Worm (Caenorhabditis elegans) whole organism, young adult: ENCODE results near the gene pho-10.

Experiments used
- B0035.1 ChIP-seq: sonication (generic microtip); optimal IDR thresholded peaks from 2 replicates; lab custom pipeline; 2016; ENCODE audit warnings: missing genetic modification characterization, mild to moderate bottlenecking, missing compliant biosample characterization, missing genotype, missing genetic modification reagents
- B0336.3 ChIP-seq: fragments of 200-800 bp; sonication (Bioruptor generic); IDR thresholded peaks from 2 replicates; pipeline ENCODE4 v1.3.6; 2022; ENCODE audit warnings: missing genetic modification characterization, missing compliant biosample characterization
- D2030.7 ChIP-seq: fragments of 200-800 bp; sonication (Bioruptor generic); IDR thresholded peaks from 2 replicates; pipeline ENCODE4 v1.3.6; 2022; ENCODE audit warnings: missing genetic modification reagents, missing genetic modification characterization, missing compliant biosample characterization
- F22D6.2 ChIP-seq: sonication (generic microtip); optimal IDR thresholded peaks from 2 replicates; lab custom pipeline; 2016; ENCODE audit warnings: mild to moderate bottlenecking, missing genetic modification characterization, missing compliant biosample characterization
- F33H1.4 ChIP-seq: fragments of 200-800 bp; sonication (Bioruptor generic); IDR thresholded peaks from 2 replicates; pipeline ENCODE4 v1.3.6; 2022; ENCODE audit warnings: missing genetic modification reagents, missing genetic modification characterization, missing compliant biosample characterization
- F39B2.1 ChIP-seq: fragments of 200-800 bp; sonication (Bioruptor generic); IDR thresholded peaks from 2 replicates; pipeline ENCODE4 v1.3.6; 2022; ENCODE audit warnings: missing genetic modification reagents, missing genetic modification characterization, missing compliant biosample characterization
- F55B11.4 ChIP-seq: sonication (generic microtip); optimal IDR thresholded peaks from 2 replicates; lab custom pipeline; 2016; ENCODE audit warnings: missing compliant biosample characterization, missing genetic modification characterization, borderline replicate concordance; ENCODE audit not compliant: insufficient read depth
- F57C9.4 ChIP-seq: sonication (generic microtip); optimal IDR thresholded peaks from 2 replicates; lab custom pipeline; 2017; ENCODE audit warnings: mild to moderate bottlenecking, missing genetic modification characterization, missing compliant biosample characterization
- K11D2.4 ChIP-seq: fragments of 200-800 bp; sonication (Bioruptor generic); IDR thresholded peaks from 2 replicates; pipeline ENCODE4 v1.3.6; 2022; ENCODE audit warnings: missing genetic modification reagents, missing genetic modification characterization, missing compliant biosample characterization
- K12H6.12 ChIP-seq: fragments of 200-800 bp; sonication (Bioruptor generic); optimal IDR thresholded peaks from 2 replicates; lab custom pipeline; 2018; ENCODE audit warnings: mild to moderate bottlenecking, missing genetic modification characterization, missing compliant biosample characterization
- T26A5.8 ChIP-seq: sonication (generic microtip); optimal IDR thresholded peaks from 2 replicates; lab custom pipeline; 2016; ENCODE audit warnings: missing genetic modification characterization, missing compliant biosample characterization
- Y53G8AR.9 ChIP-seq: fragments of 200-800 bp; sonication (Bioruptor generic); conservative IDR thresholded peaks from 2 replicates; pipeline ENCODE4 v1.3.6; 2022; ENCODE audit warnings: missing genetic modification reagents, missing genetic modification characterization, missing compliant biosample characterization
- Y95B8A.8 ChIP-seq: fragments of 200-800 bp; sonication (Bioruptor generic); IDR thresholded peaks from 2 replicates; pipeline ENCODE4 v1.3.6; 2022; ENCODE audit warnings: missing genetic modification reagents, missing genetic modification characterization, missing compliant biosample characterization
- ama-1 ChIP-seq, 3 experiments: fragments of 150-350 bp in 1 of 3; sonication (generic microtip) in 2 of 3; optimal IDR thresholded peaks; 2 replicates each; lab custom pipeline; 2014 to 2018; ENCODE audit warnings: missing biosample characterization in 2 of 3, missing genetic modification characterization in 2 of 3, missing genetic modification reagents in 2 of 3
- aptf-2 ChIP-seq: fragments of 200-800 bp; sonication (Bioruptor generic); conservative IDR thresholded peaks from 2 replicates; pipeline ENCODE4 v1.3.6; 2022; ENCODE audit warnings: missing genetic modification reagents, missing genetic modification characterization, missing compliant biosample characterization
- aptf-3 ChIP-seq: fragments of 200-800 bp; sonication (Bioruptor generic); IDR thresholded peaks from 2 replicates; pipeline ENCODE4 v1.3.6; 2022; ENCODE audit warnings: missing genetic modification characterization, missing compliant biosample characterization
- atf-7 ChIP-seq: sonication (generic microtip); optimal IDR thresholded peaks from 2 replicates; lab custom pipeline; 2017; ENCODE audit warnings: mild to moderate bottlenecking, missing genetic modification characterization, missing compliant biosample characterization
- ceh-40 ChIP-seq: fragments of 200-800 bp; sonication (Bioruptor generic); IDR thresholded peaks from 2 replicates; pipeline ENCODE4 v1.3.6; 2022; ENCODE audit warnings: missing genetic modification characterization, missing compliant biosample characterization
- ceh-58 ChIP-seq: fragments of 200-800 bp; sonication (Bioruptor generic); IDR thresholded peaks from 2 replicates; pipeline ENCODE4 v1.3.6; 2022; ENCODE audit warnings: missing genetic modification characterization, missing compliant biosample characterization
- dpff-1 ChIP-seq: sonication (generic microtip); optimal IDR thresholded peaks from 2 replicates; lab custom pipeline; 2017; ENCODE audit warnings: mild to moderate bottlenecking, missing genetic modification characterization, missing compliant biosample characterization
- dpl-1 ChIP-seq: fragments of 150-350 bp; optimal IDR thresholded peaks from 2 replicates; lab custom pipeline; 2014; ENCODE audit warnings: missing biosample characterization, missing genetic modification reagents, missing genetic modification characterization
- efl-1 ChIP-seq: fragments of 150-350 bp; optimal IDR thresholded peaks from 2 replicates; lab custom pipeline; 2014; ENCODE audit warnings: missing biosample characterization, missing genetic modification reagents, missing genetic modification characterization
- egl-18 ChIP-seq: fragments of 200-800 bp; sonication (Bioruptor generic); IDR thresholded peaks from 2 replicates; pipeline ENCODE4 v1.3.6; 2022; ENCODE audit warnings: missing genetic modification reagents, missing genetic modification characterization, missing compliant biosample characterization
- ekl-4 ChIP-seq: fragments of 200-800 bp; sonication (Bioruptor generic); IDR thresholded peaks from 2 replicates; pipeline ENCODE4 v1.3.6; 2022; ENCODE audit warnings: missing genetic modification reagents, missing genetic modification characterization, missing compliant biosample characterization
- gei-17 ChIP-seq: fragments of 200-800 bp; sonication (Bioruptor generic); optimal IDR thresholded peaks from 2 replicates; lab custom pipeline; 2018; ENCODE audit warnings: mild to moderate bottlenecking, missing genetic modification characterization, missing compliant biosample characterization
- hlh-12 ChIP-seq: sonication (generic microtip); optimal IDR thresholded peaks from 2 replicates; lab custom pipeline; 2016; ENCODE audit warnings: missing genetic modification characterization, missing compliant biosample characterization
- hlh-26 ChIP-seq: fragments of 200-800 bp; sonication (Bioruptor generic); conservative IDR thresholded peaks from 2 replicates; pipeline ENCODE4 v1.3.6; 2022; ENCODE audit warnings: missing genetic modification reagents, missing genetic modification characterization, missing compliant biosample characterization
- hmg-20 ChIP-seq: fragments of 200-800 bp; sonication (Bioruptor generic); IDR thresholded peaks from 2 replicates; pipeline ENCODE4 v1.3.6; 2022; ENCODE audit warnings: missing genetic modification reagents, missing genetic modification characterization, missing compliant biosample characterization
- let-526 ChIP-seq: fragments of 200-800 bp; sonication (Bioruptor generic); IDR thresholded peaks from 2 replicates; pipeline ENCODE4 v1.3.6; 2022; ENCODE audit warnings: missing genetic modification reagents, missing genetic modification characterization, missing compliant biosample characterization
- let-607 ChIP-seq, 2 experiments: fragments of 200-800 bp in 1 of 2; sonication (Bioruptor generic) in 1 of 2; sonication (generic microtip) in 1 of 2; optimal IDR thresholded peaks; 2 replicates each; lab custom pipeline; 2016 to 2018; ENCODE audit warnings: mild to moderate bottlenecking in 2 of 2, missing compliant biosample characterization in 2 of 2, missing genetic modification characterization in 2 of 2, moderate library complexity in 2 of 2, missing genotype in 1 of 2
- lin-26 ChIP-seq: fragments of 200-800 bp; sonication (Bioruptor generic); IDR thresholded peaks from 2 replicates; pipeline ENCODE4 v1.3.6; 2022; ENCODE audit warnings: missing genetic modification reagents, missing genetic modification characterization, missing compliant biosample characterization
- lin-35 ChIP-seq, 3 experiments: fragments of 150-350 bp in 2 of 3; sonication (generic microtip) in 1 of 3; optimal IDR thresholded peaks; 2 replicates each; lab custom pipeline; 2014 to 2018; ENCODE audit warnings: missing biosample characterization in 3 of 3, missing genetic modification characterization in 3 of 3, missing genetic modification reagents in 3 of 3
- lin-40 ChIP-seq: sonication (generic microtip); optimal IDR thresholded peaks from 2 replicates; lab custom pipeline; 2016; ENCODE audit warnings: missing genetic modification characterization, mild to moderate bottlenecking, missing compliant biosample characterization, missing genotype, missing genetic modification reagents
- lin-54 ChIP-seq: fragments of 200-800 bp; sonication (Bioruptor generic); optimal IDR thresholded peaks from 2 replicates; lab custom pipeline; 2018; ENCODE audit warnings: mild to moderate bottlenecking, missing genetic modification characterization, missing compliant biosample characterization
- lsl-1 ChIP-seq: fragments of 200-800 bp; sonication (Bioruptor generic); optimal IDR thresholded peaks from 2 replicates; lab custom pipeline; 2018; ENCODE audit warnings: mild to moderate bottlenecking, missing genetic modification characterization, moderate library complexity, missing compliant biosample characterization
- lsy-27 ChIP-seq: sonication (generic microtip); optimal IDR thresholded peaks from 2 replicates; lab custom pipeline; 2017; ENCODE audit warnings: missing genetic modification characterization, mild to moderate bottlenecking, missing compliant biosample characterization, antibody characterized with exemption, missing genotype, borderline replicate concordance; ENCODE audit not compliant: insufficient read depth
- madf-8 ChIP-seq: fragments of 200-800 bp; sonication (Bioruptor generic); conservative IDR thresholded peaks from 2 replicates; pipeline ENCODE4 v1.3.6; 2022; ENCODE audit warnings: missing genetic modification reagents, missing genetic modification characterization, missing compliant biosample characterization
- mcd-1 ChIP-seq: fragments of 200-800 bp; sonication (Bioruptor generic); IDR thresholded peaks from 2 replicates; pipeline ENCODE4 v1.3.6; 2022; ENCODE audit warnings: missing genetic modification reagents, missing genetic modification characterization, missing compliant biosample characterization
- mel-28 ChIP-seq: sonication (generic microtip); optimal IDR thresholded peaks from 2 replicates; lab custom pipeline; 2016; ENCODE audit warnings: borderline replicate concordance, mild to moderate bottlenecking, missing genetic modification characterization, missing compliant biosample characterization
- mes-4 ChIP-seq: sonication (generic microtip); optimal IDR thresholded peaks from 2 replicates; lab custom pipeline; 2016; ENCODE audit warnings: missing genotype, missing genetic modification characterization, missing compliant biosample characterization
- nfyb-1 ChIP-seq: fragments of 200-800 bp; sonication (Bioruptor generic); IDR thresholded peaks from 2 replicates; pipeline ENCODE4 v1.3.6; 2022; ENCODE audit warnings: missing genetic modification reagents, missing genetic modification characterization, missing compliant biosample characterization
- pha-4 ChIP-seq: fragments of 150-350 bp; sonication (generic microtip); optimal IDR thresholded peaks from 2 replicates; lab custom pipeline; 2014; ENCODE audit warnings: missing biosample characterization, missing genetic modification reagents, missing genetic modification characterization
- sdz-38 ChIP-seq: sonication (generic microtip); optimal IDR thresholded peaks from 2 replicates; lab custom pipeline; 2016; ENCODE audit warnings: missing genotype, missing genetic modification characterization, missing compliant biosample characterization
- snpc-3.4 ChIP-seq: sonication (generic microtip); optimal IDR thresholded peaks from 2 replicates; lab custom pipeline; 2017; ENCODE audit warnings: missing genetic modification characterization, mild to moderate bottlenecking, missing compliant biosample characterization, antibody characterized with exemption, moderate library complexity, missing genotype, missing genetic modification reagents
- sptf-2 ChIP-seq: fragments of 200-800 bp; sonication (Bioruptor generic); optimal IDR thresholded peaks from 2 replicates; lab custom pipeline; 2018; ENCODE audit warnings: mild to moderate bottlenecking, missing genetic modification characterization, missing compliant biosample characterization
- tbp1 ChIP-seq: fragments of 200-800 bp; sonication (Bioruptor generic); optimal IDR thresholded peaks from 2 replicates; lab custom pipeline; 2018; ENCODE audit warnings: mild to moderate bottlenecking, missing genetic modification characterization, missing compliant biosample characterization
- zfh-2 ChIP-seq: fragments of 200-800 bp; sonication (Bioruptor generic); conservative IDR thresholded peaks from 2 replicates; pipeline ENCODE4 v1.3.6; 2022; ENCODE audit warnings: missing genetic modification reagents, missing genetic modification characterization, missing compliant biosample characterization
- ztf-18 ChIP-seq: sonication (generic microtip); optimal IDR thresholded peaks from 2 replicates; lab custom pipeline; 2016; ENCODE audit warnings: missing genotype, mild to moderate bottlenecking, missing genetic modification characterization, missing compliant biosample characterization
- ztf-3 ChIP-seq: fragments of 200-800 bp; sonication (Bioruptor generic); optimal IDR thresholded peaks from 2 replicates; lab custom pipeline; 2018; ENCODE audit warnings: mild to moderate bottlenecking, missing genetic modification characterization, missing compliant biosample characterization

Gene pho-10

DNA sequence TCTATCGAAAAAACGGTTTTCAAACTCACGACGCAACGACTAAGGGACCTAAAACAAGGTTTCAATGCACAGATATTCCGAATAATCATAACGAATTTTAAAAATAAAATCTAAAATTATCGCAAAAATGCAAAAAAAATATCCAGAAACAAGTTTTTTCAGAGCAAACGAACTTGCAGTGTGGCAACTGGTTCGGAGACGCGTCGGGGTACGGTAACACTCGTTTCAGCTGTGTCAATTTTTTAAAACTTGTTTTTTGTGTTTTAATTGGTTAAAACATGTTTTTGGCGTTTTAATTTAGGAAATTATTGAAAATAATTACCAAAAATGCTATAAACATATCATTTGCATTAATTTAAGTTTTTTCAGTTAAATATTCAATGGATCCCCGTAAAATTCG lies 28.0 kb downstream of the pho-10 start, which contains the start of gene C08H9.16:
C08H9.16 (plus strand) TSS at position 370 of the 400 bp plus-strand sequence.
- TF ChIP-seq lsl-1 (GFP tag; lab: Kevin White, UChicago), result peak; percentile 88
- TF ChIP-seq gei-17 (GFP tag; lab: Kevin White, UChicago), result no peak
- TF ChIP-seq T26A5.8 (tag; lab: Kevin White, UChicago), result no peak
- no peak for TF ChIP-seq mes-4 (tag; lab: Kevin White, UChicago)
- peak; percentile 89 to 94 for TF ChIP-seq let-607 (tag; optimal IDR thresholded peaks at IDR 0.05; lab: Kevin White, UChicago)
- TF ChIP-seq ekl-4, result no peak
- TF ChIP-seq lin-40, result no peak
- TF ChIP-seq Y53G8AR.9 (GFP tag; lab: Robert Waterston, UW), result no peak
- TF ChIP-seq nfyb-1 (GFP tag; lab: Robert Waterston, UW), result peak; percentile 69; the same call in 1 of the 2 replicates
- TF ChIP-seq lin-54 (GFP tag; lab: Kevin White, UChicago), result peak; percentile 48
- no peak for TF ChIP-seq aptf-3 (GFP tag; lab: Robert Waterston, UW)
- TF ChIP-seq ama-1 (optimal IDR thresholded peaks at IDR 0.05; lab: Kevin White, UChicago), result no peak
- TF ChIP-seq ama-1 (GFP tag; optimal IDR thresholded peaks at IDR 0.05; lab: Kevin White, UChicago), result no peak
- TF ChIP-seq F39B2.1 (GFP tag; lab: Robert Waterston, UW), result no peak
- peak; percentile 78 for TF ChIP-seq F33H1.4 (GFP tag; lab: Robert Waterston, UW)
- TF ChIP-seq F55B11.4 (tag; lab: Kevin White, UChicago), result no peak
- TF ChIP-seq B0336.3 (GFP tag; lab: Robert Waterston, UW), result no peak
- no peak for TF ChIP-seq ztf-3
- TF ChIP-seq pha-4, result peak; percentile 13
- peak in 1 of 3 experiments; percentile 40 for TF ChIP-seq lin-35 (GFP tag; optimal IDR thresholded peaks at IDR 0.05; lab: Kevin White, UChicago)
- peak; percentile 20 for TF ChIP-seq efl-1 (GFP tag; lab: Kevin White, UChicago)
- no peak for TF ChIP-seq egl-18 (GFP tag; lab: Robert Waterston, UW)
- TF ChIP-seq K11D2.4 (GFP tag; lab: Robert Waterston, UW), result no peak
- TF ChIP-seq Y95B8A.8 (GFP tag; lab: Robert Waterston, UW), result no peak
- no peak for TF ChIP-seq ztf-18
- TF ChIP-seq sptf-2 (GFP tag; lab: Kevin White, UChicago), result no peak
- TF ChIP-seq B0035.1, result no peak
- no peak for TF ChIP-seq dpff-1 (tag; lab: Kevin White, UChicago)
- TF ChIP-seq lin-26, result no peak
- TF ChIP-seq hlh-26 (GFP tag; lab: Robert Waterston, UW), result no peak
- TF ChIP-seq zfh-2, result no peak
- TF ChIP-seq dpl-1, result no peak
- no peak for TF ChIP-seq F57C9.4 (tag; lab: Kevin White, UChicago)
- TF ChIP-seq atf-7 (tag; lab: Kevin White, UChicago), result no peak
- no peak for TF ChIP-seq D2030.7 (GFP tag; lab: Robert Waterston, UW)
- no peak for TF ChIP-seq hmg-20 (GFP tag; lab: Robert Waterston, UW)
- TF ChIP-seq mel-28, result no peak
- TF ChIP-seq K12H6.12 (tag; lab: Kevin White, UChicago), result no peak
- TF ChIP-seq ceh-58, result no peak
- no peak for TF ChIP-seq aptf-2 (GFP tag; lab: Robert Waterston, UW)
- no peak for TF ChIP-seq ceh-40 (GFP tag; lab: Robert Waterston, UW)
- TF ChIP-seq sdz-38 (tag; lab: Kevin White, UChicago), result no peak
- TF ChIP-seq let-526, result no peak
- TF ChIP-seq F22D6.2, result no peak
- TF ChIP-seq mcd-1 (GFP tag; lab: Robert Waterston, UW), result no peak
- TF ChIP-seq snpc-3.4 (tag; lab: Kevin White, UChicago), result peak; percentile 7
- peak; percentile 13 for TF ChIP-seq tbp1 (GFP tag; lab: Kevin White, UChicago)
- no peak for TF ChIP-seq madf-8 (GFP tag; lab: Robert Waterston, UW)
- no peak for TF ChIP-seq hlh-12
- TF ChIP-seq lsy-27 (tag; lab: Kevin White, UChicago), result no peak
